Worm (Caenorhabditis elegans) whole organism, mixed stage, embryonic: ENCODE measurements around the gene ddi-1.

Source experiments
- ces-1 ChIP-seq: fragments of 150-350 bp; optimal IDR thresholded peaks from 2 replicates; lab custom pipeline; 2014; ENCODE audit warnings: missing biosample characterization, missing genetic modification reagents, missing genetic modification characterization
- elt-1 ChIP-seq: sonication (generic microtip); optimal IDR thresholded peaks from 2 replicates; lab custom pipeline; 2017; ENCODE audit warnings: missing genetic modification characterization, mild to moderate bottlenecking, missing compliant biosample characterization, antibody characterized with exemption, moderate library complexity, borderline replicate concordance; ENCODE audit not compliant: insufficient read depth
- lsy-2 ChIP-seq: fragments of 150-350 bp; optimal IDR thresholded peaks from 2 replicates; lab custom pipeline; 2014; ENCODE audit warnings: missing biosample characterization, missing genetic modification characterization
- mab-5 ChIP-seq: fragments of 150-350 bp; optimal IDR thresholded peaks from 2 replicates; lab custom pipeline; 2014; ENCODE audit warnings: missing biosample characterization, missing genetic modification characterization
- mep-1 ChIP-seq: fragments of 150-350 bp; optimal IDR thresholded peaks from 2 replicates; lab custom pipeline; 2017; ENCODE audit warnings: missing biosample characterization, missing genetic modification reagents, missing genetic modification characterization, inconsistent platforms
- nhr-12 ChIP-seq: fragments of 150-350 bp; optimal IDR thresholded peaks from 2 replicates; lab custom pipeline; 2014; ENCODE audit warnings: missing biosample characterization, missing genetic modification characterization
- nhr-237 ChIP-seq: fragments of 150-350 bp; optimal IDR thresholded peaks from 2 replicates; lab custom pipeline; 2014; ENCODE audit warnings: missing biosample characterization, missing genetic modification characterization
- pha-4 ChIP-seq: fragments of 150-350 bp; optimal IDR thresholded peaks from 2 replicates; lab custom pipeline; 2018; ENCODE audit warnings: missing biosample characterization, missing genetic modification reagents, missing genetic modification characterization
- unc-62 ChIP-seq: fragments of 150-350 bp; optimal IDR thresholded peaks from 2 replicates; lab custom pipeline; 2014; ENCODE audit warnings: missing biosample characterization, missing genetic modification reagents, missing genetic modification characterization
- zip-8 ChIP-seq: fragments of 150-350 bp; optimal IDR thresholded peaks from 2 replicates; lab custom pipeline; 2014; ENCODE audit warnings: missing biosample characterization, missing genetic modification characterization

DNA sequence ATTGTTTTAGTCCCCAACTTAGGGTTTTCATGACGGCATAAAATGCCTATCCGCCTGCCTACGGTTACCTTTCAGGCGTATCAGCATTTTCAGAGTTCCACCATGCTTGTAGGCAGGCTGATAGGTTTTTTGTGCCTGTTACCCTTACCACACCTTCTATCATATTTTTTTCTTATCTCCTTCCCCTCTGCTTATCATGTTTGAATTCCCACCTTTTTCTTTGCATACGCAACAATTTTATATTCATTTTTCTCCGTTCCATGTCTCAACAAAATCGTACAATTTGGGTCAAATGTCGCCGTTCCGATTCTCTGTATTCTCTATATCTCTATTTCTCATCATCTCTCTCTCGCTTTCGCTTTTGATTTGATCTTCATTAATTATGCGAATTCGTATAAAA is 3.1 kb upstream of the ddi-1 start, which contains the start of gene C01G5.9:
- no peak for TF ChIP-seq nhr-237 (tag; lab: Kevin White, UChicago)
- TF ChIP-seq elt-1 (tag; lab: Kevin White, UChicago), result no peak
- no peak for TF ChIP-seq zip-8 (tag; lab: Kevin White, UChicago)
- no peak for TF ChIP-seq lsy-2 (tag; lab: Kevin White, UChicago)
- TF ChIP-seq unc-62, result no peak
- no peak for TF ChIP-seq pha-4 (tag; lab: Kevin White, UChicago)
- TF ChIP-seq mab-5, result no peak
- TF ChIP-seq ces-1, result no peak
- TF ChIP-seq nhr-12 (tag; lab: Kevin White, UChicago), result no peak
- TF ChIP-seq mep-1 (tag; lab: Kevin White, UChicago), result no peak
